Worm (Caenorhabditis elegans): ENCODE data around the gene cpsf-3.

ce11 chrIV:13231393-13231792 is 51.3 kb downstream of the cpsf-3 start:
- TF ChIP-seq ceh-45 (GFP tag; IDR thresholded peaks at IDR 0.05) (no peak), tbx-2 (tag; optimal IDR thresholded peaks at IDR 0.05) (no peak), unc-86 (tag; optimal IDR thresholded peaks at IDR 0.05) (no peak), dmd-4 (tag; optimal IDR thresholded peaks at IDR 0.05; ENCODE audit: borderline replicate concordance) (no peak), pqm-1 (tag; optimal IDR thresholded peaks at IDR 0.05) (no peak), pha-4 (tag; optimal IDR thresholded peaks at IDR 0.05) (no peak), K02D7.2 (tag; optimal IDR thresholded peaks at IDR 0.05) (no peak), Y22D7AL.16 (tag; optimal IDR thresholded peaks at IDR 0.05) (no peak), F13H6.1 (tag; optimal IDR thresholded peaks at IDR 0.05) (no peak), lin-11 (tag; optimal IDR thresholded peaks at IDR 0.05) (no peak)
